Worm (Caenorhabditis elegans) whole organism, young adult: ENCODE results near the gene F27E5.5.

ENCODE experiments used
- B0336.3 ChIP-seq: fragments of 200-800 bp; sonication (Bioruptor generic); IDR thresholded peaks from 2 replicates; pipeline ENCODE4 v1.3.6; 2022; ENCODE audit warnings: missing genetic modification characterization, missing compliant biosample characterization
- F22D6.2 ChIP-seq: sonication (generic microtip); optimal IDR thresholded peaks from 2 replicates; lab custom pipeline; 2016; ENCODE audit warnings: mild to moderate bottlenecking, missing genetic modification characterization, missing compliant biosample characterization
- F49E8.2 ChIP-seq: sonication (generic microtip); optimal IDR thresholded peaks from 3 replicates; lab custom pipeline; 2017; ENCODE audit warnings: missing genetic modification characterization, mild to moderate bottlenecking, missing compliant biosample characterization, antibody characterized with exemption, moderate library complexity; ENCODE audit not compliant: insufficient read depth
- F57C9.4 ChIP-seq: sonication (generic microtip); optimal IDR thresholded peaks from 2 replicates; lab custom pipeline; 2017; ENCODE audit warnings: mild to moderate bottlenecking, missing genetic modification characterization, missing compliant biosample characterization
- K11D2.4 ChIP-seq: fragments of 200-800 bp; sonication (Bioruptor generic); IDR thresholded peaks from 2 replicates; pipeline ENCODE4 v1.3.6; 2022; ENCODE audit warnings: missing genetic modification reagents, missing genetic modification characterization, missing compliant biosample characterization
- Y56A3A.18 ChIP-seq: fragments of 200-800 bp; sonication (Bioruptor generic); IDR thresholded peaks from 2 replicates; pipeline ENCODE4 v1.3.6; 2022; ENCODE audit warnings: missing genetic modification reagents, missing genetic modification characterization, missing compliant biosample characterization
- Y95B8A.8 ChIP-seq: fragments of 200-800 bp; sonication (Bioruptor generic); IDR thresholded peaks from 2 replicates; pipeline ENCODE4 v1.3.6; 2022; ENCODE audit warnings: missing genetic modification reagents, missing genetic modification characterization, missing compliant biosample characterization
- aptf-3 ChIP-seq: fragments of 200-800 bp; sonication (Bioruptor generic); IDR thresholded peaks from 2 replicates; pipeline ENCODE4 v1.3.6; 2022; ENCODE audit warnings: missing genetic modification characterization, missing compliant biosample characterization
- bed-1 ChIP-seq: fragments of 200-800 bp; sonication (Bioruptor generic); IDR thresholded peaks from 2 replicates; pipeline ENCODE4 v1.3.6; 2022; ENCODE audit warnings: missing genetic modification reagents, missing genetic modification characterization, missing compliant biosample characterization
- egrh-3 ChIP-seq: fragments of 200-800 bp; sonication (Bioruptor generic); IDR thresholded peaks from 2 replicates; pipeline ENCODE4 v1.3.6; 2022; ENCODE audit warnings: missing genetic modification reagents, missing genetic modification characterization, missing compliant biosample characterization
- ekl-4 ChIP-seq: fragments of 200-800 bp; sonication (Bioruptor generic); IDR thresholded peaks from 2 replicates; pipeline ENCODE4 v1.3.6; 2022; ENCODE audit warnings: missing genetic modification reagents, missing genetic modification characterization, missing compliant biosample characterization
- gei-17 ChIP-seq: fragments of 200-800 bp; sonication (Bioruptor generic); optimal IDR thresholded peaks from 2 replicates; lab custom pipeline; 2018; ENCODE audit warnings: mild to moderate bottlenecking, missing genetic modification characterization, missing compliant biosample characterization
- let-607 ChIP-seq, 2 experiments: fragments of 200-800 bp in 1 of 2; sonication (Bioruptor generic) in 1 of 2; sonication (generic microtip) in 1 of 2; optimal IDR thresholded peaks; 2 replicates each; lab custom pipeline; 2016 to 2018; ENCODE audit warnings: mild to moderate bottlenecking in 2 of 2, missing compliant biosample characterization in 2 of 2, missing genetic modification characterization in 2 of 2, moderate library complexity in 2 of 2, missing genotype in 1 of 2
- lin-54 ChIP-seq: fragments of 200-800 bp; sonication (Bioruptor generic); optimal IDR thresholded peaks from 2 replicates; lab custom pipeline; 2018; ENCODE audit warnings: mild to moderate bottlenecking, missing genetic modification characterization, missing compliant biosample characterization
- mcd-1 ChIP-seq: fragments of 200-800 bp; sonication (Bioruptor generic); IDR thresholded peaks from 2 replicates; pipeline ENCODE4 v1.3.6; 2022; ENCODE audit warnings: missing genetic modification reagents, missing genetic modification characterization, missing compliant biosample characterization
- nhr-179 ChIP-seq: sonication (generic microtip); optimal IDR thresholded peaks from 2 replicates; lab custom pipeline; 2016; ENCODE audit warnings: mild to moderate bottlenecking, missing genetic modification characterization, missing compliant biosample characterization
- nhr-27 ChIP-seq: fragments of 200-800 bp; sonication (Bioruptor generic); optimal IDR thresholded peaks from 2 replicates; lab custom pipeline; 2018; ENCODE audit warnings: mild to moderate bottlenecking, missing genetic modification characterization, moderate library complexity, missing compliant biosample characterization
- nhr-80 ChIP-seq: sonication (generic microtip); optimal IDR thresholded peaks from 2 replicates; lab custom pipeline; 2016; ENCODE audit warnings: missing genetic modification characterization, missing compliant biosample characterization
- pbrm-1 ChIP-seq: fragments of 200-800 bp; sonication (Bioruptor generic); IDR thresholded peaks from 2 replicates; pipeline ENCODE4 v1.3.6; 2022; ENCODE audit warnings: missing genetic modification reagents, missing genetic modification characterization, missing compliant biosample characterization
- rpc-1 ChIP-seq, 2 experiments: fragments of 150-350 bp in 1 of 2; sonication (generic microtip) in 1 of 2; optimal IDR thresholded peaks; 2 replicates each; lab custom pipeline; 2014 to 2018; ENCODE audit warnings: missing biosample characterization in 1 of 2, missing genetic modification characterization in 1 of 2, missing genetic modification reagents in 1 of 2, missing genotype in 1 of 2
- snpc-4 ChIP-seq, 5 experiments: fragments of 150-350 bp in 1 of 5; sonication (generic microtip) in 4 of 5; optimal IDR thresholded peaks; 2 replicates each; lab custom pipeline; 2014 to 2018; ENCODE audit warnings: missing genetic modification characterization in 5 of 5, missing biosample characterization in 3 of 5, antibody characterized with exemption in 2 of 5, mild to moderate bottlenecking in 2 of 5, missing compliant biosample characterization in 2 of 5, missing genotype in 2 of 5, moderate library complexity in 2 of 5, missing genetic modification reagents in 1 of 5
- somi-1 ChIP-seq: fragments of 200-800 bp; sonication (Bioruptor generic); optimal IDR thresholded peaks from 2 replicates; lab custom pipeline; 2018; ENCODE audit warnings: mild to moderate bottlenecking, missing genetic modification characterization, missing compliant biosample characterization
- tbx-9 ChIP-seq: sonication (generic microtip); optimal IDR thresholded peaks from 2 replicates; lab custom pipeline; 2016; ENCODE audit warnings: borderline replicate concordance, missing genetic modification characterization, inconsistent platforms, missing compliant biosample characterization
- tlf-1 ChIP-seq: fragments of 200-800 bp; sonication (Bioruptor generic); optimal IDR thresholded peaks from 2 replicates; lab custom pipeline; 2018; ENCODE audit warnings: mild to moderate bottlenecking, missing genetic modification characterization, missing compliant biosample characterization
- unc-62 ChIP-seq: fragments of 150-350 bp; optimal IDR thresholded peaks from 2 replicates; lab custom pipeline; 2014; ENCODE audit warnings: missing biosample characterization, missing genetic modification reagents, missing genetic modification characterization
- xnd-1 ChIP-seq: sonication (generic microtip); optimal IDR thresholded peaks from 2 replicates; lab custom pipeline; 2016; ENCODE audit warnings: missing genotype, missing genetic modification reagents, missing genetic modification characterization, missing compliant biosample characterization
- ztf-18 ChIP-seq: sonication (generic microtip); optimal IDR thresholded peaks from 2 replicates; lab custom pipeline; 2016; ENCODE audit warnings: missing genotype, mild to moderate bottlenecking, missing genetic modification characterization, missing compliant biosample characterization
- ztf-22 ChIP-seq: fragments of 200-800 bp; sonication (Bioruptor generic); optimal IDR thresholded peaks from 2 replicates; lab custom pipeline; 2018; ENCODE audit warnings: mild to moderate bottlenecking, missing genetic modification characterization, moderate library complexity, missing compliant biosample characterization
- ztf-28 ChIP-seq: fragments of 200-800 bp; sonication (Bioruptor generic); IDR thresholded peaks from 2 replicates; pipeline ENCODE4 v1.3.6; 2022; ENCODE audit warnings: missing genetic modification reagents, missing genetic modification characterization, missing compliant biosample characterization
- ztf-3 ChIP-seq: fragments of 200-800 bp; sonication (Bioruptor generic); optimal IDR thresholded peaks from 2 replicates; lab custom pipeline; 2018; ENCODE audit warnings: mild to moderate bottlenecking, missing genetic modification characterization, missing compliant biosample characterization

The F27E5.5 gene

DNA sequence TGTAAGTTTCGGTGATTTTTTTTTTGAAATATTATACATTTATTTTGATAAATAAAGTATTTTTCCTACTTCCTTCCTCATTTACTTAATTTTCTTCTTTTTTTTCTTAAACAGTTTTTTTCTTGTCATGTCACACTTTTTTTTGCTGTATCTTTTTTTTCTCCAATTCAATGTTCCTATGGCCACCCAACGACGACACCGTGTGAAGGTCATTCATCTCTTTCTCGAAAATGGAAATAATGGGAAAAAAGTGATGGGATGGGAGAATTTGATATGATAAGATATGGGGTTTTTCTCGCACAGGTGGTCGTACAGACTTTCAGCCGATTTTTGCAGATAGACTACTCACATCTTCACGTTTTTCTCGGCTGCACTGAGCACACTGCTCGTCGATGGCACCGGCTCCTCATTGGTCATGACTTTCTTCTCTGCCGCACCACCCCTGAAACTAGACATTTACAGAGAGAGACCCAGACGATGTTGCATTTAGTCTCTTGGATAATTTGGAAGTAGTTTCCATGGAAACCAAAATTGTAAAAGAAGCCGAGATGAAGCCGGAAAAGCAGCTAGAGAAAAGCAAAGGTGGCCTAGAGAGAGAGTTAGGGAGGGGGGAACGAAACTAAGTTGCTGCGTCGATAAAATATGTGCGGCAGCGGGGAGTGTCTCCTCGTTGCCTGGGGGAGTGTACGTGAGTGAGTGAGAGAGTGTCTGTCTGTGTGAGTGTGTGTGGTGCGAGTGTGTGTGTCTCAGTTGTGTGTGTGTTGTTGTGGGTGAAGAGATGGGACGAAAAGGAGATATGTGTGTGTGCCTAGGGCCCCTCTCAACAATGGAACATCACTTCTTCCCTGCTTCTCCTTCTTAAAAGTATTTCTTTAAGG, 37.5 kb upstream of the F27E5.5 start, which contains the start of gene daf-19 (continued):
- TF ChIP-seq Y95B8A.8 (GFP tag; lab: Robert Waterston, UW) (no peak), Y56A3A.18 (GFP tag; lab: Robert Waterston, UW) (no peak), rpc-1 (optimal IDR thresholded peaks at IDR 0.05; lab: Kevin White, UChicago) (no peak), rpc-1 (tag; optimal IDR thresholded peaks at IDR 0.05; lab: Kevin White, UChicago) (no peak), ekl-4 (GFP tag; lab: Robert Waterston, UW) (0 out of 2 replicates have a peak, but pooled peaks have one; percentile 33), nhr-80 (tag; lab: Kevin White, UChicago) (peak; percentile 35), mcd-1 (GFP tag; lab: Robert Waterston, UW) (no peak; the same call in 1 of the 2 replicates), F57C9.4 (tag; lab: Kevin White, UChicago) (no peak), gei-17 (GFP tag; lab: Kevin White, UChicago) (no peak)

DNA sequence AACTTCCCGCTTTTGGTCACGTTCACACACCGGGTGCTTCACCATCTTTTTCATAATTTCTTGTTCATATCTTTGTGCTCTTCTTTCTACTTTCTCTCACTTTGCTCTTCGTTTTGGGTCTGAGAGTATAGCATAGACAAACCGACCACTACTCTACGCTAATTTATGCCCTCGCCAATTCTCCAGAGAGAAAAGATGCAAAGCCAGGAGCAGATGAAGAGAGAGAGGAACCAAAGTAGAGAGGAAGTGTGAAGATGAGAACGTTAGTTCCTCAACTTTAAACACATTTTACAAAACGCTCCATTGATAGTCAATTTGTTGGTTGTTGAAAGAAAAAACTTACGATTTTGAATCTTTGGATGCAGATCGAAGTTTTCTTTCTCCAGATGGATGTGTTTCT, 36.1 kb upstream of the F27E5.5 start:
- TF ChIP-seq snpc-4 (GFP tag; optimal IDR thresholded peaks at IDR 0.05; lab: Kevin White, UChicago) (no peak), snpc-4 (tag; optimal IDR thresholded peaks at IDR 0.05; lab: Kevin White, UChicago) (no peak), ztf-28 (GFP tag; lab: Robert Waterston, UW) (no peak), tlf-1 (GFP tag; lab: Kevin White, UChicago) (no peak), unc-62 (no peak), nhr-179 (tag; lab: Kevin White, UChicago) (no peak), F22D6.2 (tag; lab: Kevin White, UChicago) (no peak), let-607 (tag; optimal IDR thresholded peaks at IDR 0.05; lab: Kevin White, UChicago) (no peak), nhr-27 (tag; lab: Kevin White, UChicago) (no peak), gei-17 (GFP tag; lab: Kevin White, UChicago) (no peak), ekl-4 (GFP tag; lab: Robert Waterston, UW) (no peak), egrh-3 (GFP tag; lab: Robert Waterston, UW) (no peak), ztf-22 (GFP tag; lab: Kevin White, UChicago) (no peak), xnd-1 (tag; lab: Kevin White, UChicago) (no peak), F49E8.2 (tag; lab: Kevin White, UChicago) (no peak), pbrm-1 (GFP tag; lab: Robert Waterston, UW) (no peak), K11D2.4 (GFP tag; lab: Robert Waterston, UW) (no peak)

DNA sequence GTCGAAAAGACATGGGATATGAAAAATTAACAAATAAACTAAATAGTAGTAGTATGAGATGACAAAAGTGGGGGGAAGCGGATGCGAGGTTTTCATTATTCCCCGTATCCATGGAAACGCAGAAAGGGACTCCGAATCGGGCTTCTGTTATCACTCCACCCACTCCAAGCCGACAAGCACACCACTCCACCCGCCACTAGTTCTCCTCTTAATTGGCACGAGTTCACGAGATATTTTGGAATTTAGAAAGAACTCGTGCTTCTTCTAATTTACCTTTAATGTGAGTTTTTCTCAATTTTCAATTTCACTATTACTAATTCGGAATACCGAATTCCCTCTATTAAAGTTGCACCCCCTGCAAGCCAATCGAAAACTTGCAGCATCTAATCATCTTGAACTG, 34.7 kb upstream of the F27E5.5 start:
- TF ChIP-seq aptf-3 (GFP tag; lab: Robert Waterston, UW) (no peak), nhr-179 (tag; lab: Kevin White, UChicago) (no peak), ztf-18 (tag; lab: Kevin White, UChicago) (no peak), B0336.3 (GFP tag; lab: Robert Waterston, UW) (no peak), ztf-3 (no peak), tbx-9 (no peak), lin-54 (GFP tag; lab: Kevin White, UChicago) (no peak), bed-1 (GFP tag; lab: Robert Waterston, UW) (no peak)

- no peak for TF ChIP-seq somi-1 (GFP tag; lab: Kevin White, UChicago)
- TF ChIP-seq, all 124 proteins: peak for 0
Observed at ce11 chrII:10164137-10164536, 32.5 kb upstream of the F27E5.5 start.
